Worm (Caenorhabditis elegans) whole organism, L2 larva: ENCODE results near the gene col-39.

Experiments
- alr-1 ChIP-seq: fragments of 150-350 bp; optimal IDR thresholded peaks from 2 replicates; lab custom pipeline; 2014; ENCODE audit warnings: missing biosample characterization, missing genetic modification characterization
- ceh-82 ChIP-seq: fragments of 150-350 bp; optimal IDR thresholded peaks from 2 replicates; lab custom pipeline; 2014; ENCODE audit warnings: missing biosample characterization, missing genetic modification characterization
- dmd-4 ChIP-seq: sonication (generic microtip); optimal IDR thresholded peaks from 2 replicates; lab custom pipeline; 2017; ENCODE audit warnings: missing biosample characterization, missing genetic modification characterization
- lin-39 ChIP-seq: fragments of 150-350 bp; optimal IDR thresholded peaks from 2 replicates; lab custom pipeline; 2014; ENCODE audit warnings: missing biosample characterization, missing genetic modification reagents, missing genetic modification characterization
- mdl-1 ChIP-seq, 2 experiments: fragments of 150-350 bp in 1 of 2; sonication (generic microtip) in 1 of 2; optimal IDR thresholded peaks; 2 replicates each; lab custom pipeline; 2017; ENCODE audit warnings: missing biosample characterization in 2 of 2, missing genetic modification characterization in 2 of 2
- nhr-11 ChIP-seq: fragments of 150-350 bp; optimal IDR thresholded peaks from 2 replicates; lab custom pipeline; 2014; ENCODE audit warnings: missing biosample characterization, missing genetic modification characterization
- nhr-23 ChIP-seq: fragments of 150-350 bp; optimal IDR thresholded peaks from 2 replicates; lab custom pipeline; 2014; ENCODE audit warnings: missing biosample characterization, missing genetic modification reagents, missing genetic modification characterization
- nhr-237 ChIP-seq: fragments of 150-350 bp; optimal IDR thresholded peaks from 2 replicates; lab custom pipeline; 2014; ENCODE audit warnings: missing biosample characterization, missing genetic modification characterization
- nhr-6 ChIP-seq: fragments of 150-350 bp; optimal IDR thresholded peaks from 2 replicates; lab custom pipeline; 2014; ENCODE audit warnings: missing biosample characterization, missing genetic modification characterization
- unc-39 ChIP-seq: fragments of 150-350 bp; optimal IDR thresholded peaks from 2 replicates; lab custom pipeline; 2014; ENCODE audit warnings: missing biosample characterization, missing genetic modification characterization
- ztf-4 ChIP-seq: fragments of 150-350 bp; optimal IDR thresholded peaks from 2 replicates; lab custom pipeline; 2014; ENCODE audit warnings: missing biosample characterization, missing genetic modification characterization

DNA sequence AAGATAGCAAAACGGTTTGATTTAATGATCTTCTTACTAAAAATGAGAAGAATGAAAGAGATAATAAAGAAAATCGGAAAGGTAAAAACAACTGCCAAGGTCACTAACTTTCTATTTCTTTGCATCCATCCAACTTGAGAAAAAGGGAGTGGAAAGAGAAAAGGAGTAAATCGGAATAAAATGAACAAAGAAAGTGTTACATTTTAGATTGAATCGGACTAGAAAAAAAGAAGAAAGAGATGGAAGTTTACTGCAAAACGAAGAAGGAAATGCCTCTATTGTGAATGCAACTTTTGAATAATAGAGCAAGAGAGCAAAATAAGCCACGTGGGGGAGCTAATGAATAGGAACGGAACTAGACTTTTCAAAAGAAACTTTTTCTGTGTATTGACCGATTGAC is 1.3 kb downstream of the col-39 start:
- TF ChIP-seq nhr-23 (tag; lab: Kevin White, UChicago) (no peak), nhr-6 (tag; lab: Kevin White, UChicago) (no peak), ztf-4 (no peak), ceh-82 (no peak), nhr-11 (no peak), mdl-1 (tag; optimal IDR thresholded peaks at IDR 0.05; lab: Kevin White, UChicago) (no peak), dmd-4 (tag; lab: Kevin White, UChicago) (no peak), alr-1 (tag; lab: Kevin White, UChicago) (no peak), lin-39 (tag; lab: Kevin White, UChicago) (no peak), nhr-237 (tag; lab: Kevin White, UChicago) (no peak), unc-39 (tag; lab: Kevin White, UChicago) (no peak)
